Worm (Caenorhabditis elegans) whole organism, early embryonic: ENCODE results near the gene ZC13.1.

ENCODE experiments used
- ama-1 ChIP-seq: fragments of 150-350 bp; optimal IDR thresholded peaks from 2 replicates; lab custom pipeline; 2014
- flt-1 ChIP-seq: fragments of 200-800 bp; sonication (Bioruptor generic); IDR thresholded peaks from 2 replicates; pipeline ENCODE4 v1.3.6; 2022; ENCODE audit warnings: missing genetic modification characterization, missing compliant biosample characterization
- sea-1 ChIP-seq: fragments of 200-800 bp; sonication (Bioruptor generic); conservative IDR thresholded peaks from 2 replicates; pipeline ENCODE4 v1.3.6; 2022; ENCODE audit warnings: missing genetic modification characterization, missing compliant biosample characterization
- tbx-37 ChIP-seq: fragments of 200-800 bp; sonication (Bioruptor generic); conservative IDR thresholded peaks from 2 replicates; pipeline ENCODE4 v1.3.6; 2022; ENCODE audit warnings: missing genetic modification reagents, missing genetic modification characterization, missing compliant biosample characterization
- tra-4 ChIP-seq: sonication (generic microtip); optimal IDR thresholded peaks from 2 replicates; lab custom pipeline; 2017; ENCODE audit warnings: missing genetic modification characterization, missing compliant biosample characterization

DNA sequence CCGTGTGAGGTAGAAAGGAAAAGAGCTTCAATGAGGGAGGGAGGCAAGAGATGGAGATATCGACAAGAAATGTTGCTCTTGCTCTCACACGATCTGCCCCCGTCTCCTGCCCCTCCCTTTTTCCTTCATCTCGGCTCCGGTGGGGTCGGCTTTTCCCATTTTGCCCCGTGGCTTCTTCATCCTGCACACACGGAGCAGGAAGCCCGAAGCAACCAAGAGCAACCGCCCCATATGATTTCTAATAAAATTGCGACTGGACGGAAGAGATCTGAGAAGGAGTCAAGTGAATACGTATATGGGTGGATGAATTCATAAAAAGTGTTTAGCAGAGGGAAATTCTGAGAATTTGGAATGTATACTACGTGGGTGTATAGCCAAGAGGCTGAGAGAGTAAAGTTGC, 32.4 kb upstream of the ZC13.1 start:
- no peak for TF ChIP-seq tbx-37 (GFP tag; lab: Robert Waterston, UW)
- no peak for TF ChIP-seq sea-1 (GFP tag; lab: Robert Waterston, UW)
- no peak for TF ChIP-seq flt-1 (GFP tag; lab: Robert Waterston, UW)
- TF ChIP-seq ama-1 (lab: Kevin White, UChicago): no peak
- TF ChIP-seq tra-4: no peak
